Worm (Caenorhabditis elegans) whole organism, L4 larva: ENCODE measurements around the gene Y56A3A.30.

ENCODE experiments used
- F26F4.8 ChIP-seq: fragments of 200-800 bp; sonication (Bioruptor generic); conservative IDR thresholded peaks from 2 replicates; pipeline ENCODE4 v1.3.6; 2022; ENCODE audit warnings: missing genetic modification characterization, missing compliant biosample characterization
- F49E8.2 ChIP-seq: sonication (generic microtip); optimal IDR thresholded peaks from 2 replicates; lab custom pipeline; 2016; ENCODE audit warnings: missing compliant biosample characterization, mild to moderate bottlenecking, missing genetic modification characterization, borderline replicate concordance
- R02D3.7 ChIP-seq: fragments of 150-350 bp; sonication (generic microtip); optimal IDR thresholded peaks from 3 replicates; lab custom pipeline; 2014; ENCODE audit warnings: missing biosample characterization, missing genetic modification characterization
- T20F7.1 ChIP-seq: fragments of 200-800 bp; sonication (Bioruptor generic); optimal IDR thresholded peaks from 2 replicates; lab custom pipeline; 2018; ENCODE audit warnings: mild to moderate bottlenecking, missing genetic modification characterization, missing compliant biosample characterization
- Y5F2A.4 ChIP-seq: fragments of 200-800 bp; sonication (Bioruptor generic); optimal IDR thresholded peaks from 2 replicates; lab custom pipeline; 2018; ENCODE audit warnings: mild to moderate bottlenecking, missing genetic modification characterization, missing compliant biosample characterization
- ZK337.2 ChIP-seq: fragments of 200-800 bp; sonication (Bioruptor generic); IDR thresholded peaks from 2 replicates; pipeline ENCODE4 v1.3.6; 2022; ENCODE audit warnings: missing genetic modification reagents, missing genetic modification characterization, missing compliant biosample characterization
- ZK546.5 ChIP-seq, 2 experiments: sonication (generic microtip); optimal IDR thresholded peaks; 2 replicates each; lab custom pipeline; 2017; ENCODE audit warnings: missing biosample characterization in 2 of 2, missing genetic modification characterization in 2 of 2
- aha-1 ChIP-seq: fragments of 150-350 bp; peaks from one replicate; lab custom pipeline; 2014; ENCODE audit warnings: missing biosample characterization, missing genetic modification characterization
- ceh-62 ChIP-seq: sonication (generic microtip); optimal IDR thresholded peaks from 2 replicates; lab custom pipeline; 2017; ENCODE audit warnings: missing biosample characterization, missing genetic modification characterization
- ceh-82 ChIP-seq: sonication (generic microtip); optimal IDR thresholded peaks from 2 replicates; lab custom pipeline; 2017; ENCODE audit warnings: missing biosample characterization, missing genetic modification characterization
- daf-12 ChIP-seq: fragments of 150-350 bp; optimal IDR thresholded peaks from 2 replicates; lab custom pipeline; 2014; ENCODE audit warnings: missing biosample characterization, missing genetic modification reagents, missing genetic modification characterization
- daf-16 ChIP-seq, 3 experiments: sonication (generic microtip); optimal IDR thresholded peaks; 2 replicates each; lab custom pipeline; 2016 to 2017; ENCODE audit warnings: missing genetic modification characterization in 3 of 3, missing genetic modification reagents in 3 of 3, mild to moderate bottlenecking in 2 of 3, missing compliant biosample characterization in 2 of 3, missing biosample characterization in 1 of 3, moderate library complexity in 1 of 3
- duxl-1 ChIP-seq: sonication (generic microtip); optimal IDR thresholded peaks from 2 replicates; lab custom pipeline; 2016; ENCODE audit warnings: mild to moderate bottlenecking, missing genetic modification characterization, moderate library complexity, missing compliant biosample characterization; ENCODE audit not compliant: poor library complexity
- fkh-10 ChIP-seq: fragments of 150-350 bp; optimal IDR thresholded peaks from 2 replicates; lab custom pipeline; 2014; ENCODE audit warnings: missing biosample characterization, missing genetic modification reagents, missing genetic modification characterization
- hif-1 ChIP-seq, 2 experiments: sonication (generic microtip); optimal IDR thresholded peaks; 2 replicates each; lab custom pipeline; 2016 to 2017; ENCODE audit warnings: missing compliant biosample characterization in 2 of 2, missing genetic modification characterization in 2 of 2, missing genetic modification reagents in 2 of 2, missing genotype in 2 of 2, mild to moderate bottlenecking in 1 of 2
- hlh-11 ChIP-seq: fragments of 200-800 bp; sonication (Bioruptor generic); optimal IDR thresholded peaks from 2 replicates; lab custom pipeline; 2018; ENCODE audit warnings: mild to moderate bottlenecking, missing genetic modification characterization, missing compliant biosample characterization
- hlh-30 ChIP-seq: sonication (generic microtip); optimal IDR thresholded peaks from 2 replicates; lab custom pipeline; 2017; ENCODE audit warnings: antibody characterized with exemption, mild to moderate bottlenecking, missing genetic modification characterization, missing compliant biosample characterization; ENCODE audit not compliant: insufficient read depth
- jun-1 ChIP-seq: fragments of 150-350 bp; optimal IDR thresholded peaks from 2 replicates; lab custom pipeline; 2014; ENCODE audit warnings: missing biosample characterization, missing genetic modification reagents, missing genetic modification characterization
- lim-7 ChIP-seq: fragments of 200-800 bp; sonication (Bioruptor generic); IDR thresholded peaks from 2 replicates; pipeline ENCODE4 v1.3.6; 2022; ENCODE audit warnings: missing genetic modification characterization, missing compliant biosample characterization
- lin-39 ChIP-seq: fragments of 150-350 bp; optimal IDR thresholded peaks from 2 replicates; lab custom pipeline; 2014; ENCODE audit warnings: missing biosample characterization, missing genetic modification reagents, missing genetic modification characterization
- mxl-2 ChIP-seq: fragments of 200-800 bp; sonication (Bioruptor generic); conservative IDR thresholded peaks from 2 replicates; pipeline ENCODE4 v1.3.6; 2022; ENCODE audit warnings: missing genetic modification reagents, missing genetic modification characterization, missing compliant biosample characterization
- nhr-10 ChIP-seq: fragments of 150-350 bp; optimal IDR thresholded peaks from 2 replicates; lab custom pipeline; 2014; ENCODE audit warnings: missing biosample characterization, missing genetic modification characterization
- nhr-102 ChIP-seq: sonication (generic microtip); optimal IDR thresholded peaks from 2 replicates; lab custom pipeline; 2016; ENCODE audit warnings: mild to moderate bottlenecking, missing genetic modification characterization, moderate library complexity, missing compliant biosample characterization
- nhr-11 ChIP-seq: fragments of 150-350 bp; optimal IDR thresholded peaks from 2 replicates; lab custom pipeline; 2014; ENCODE audit warnings: missing biosample characterization, missing genetic modification characterization
- nhr-237 ChIP-seq: sonication (generic microtip); optimal IDR thresholded peaks from 2 replicates; lab custom pipeline; 2017; ENCODE audit warnings: missing biosample characterization, missing genetic modification characterization
- nhr-28 ChIP-seq: fragments of 150-350 bp; optimal IDR thresholded peaks from 2 replicates; lab custom pipeline; 2014; ENCODE audit warnings: missing biosample characterization, missing genetic modification characterization
- nhr-76 ChIP-seq: fragments of 150-350 bp; optimal IDR thresholded peaks from 2 replicates; lab custom pipeline; 2014; ENCODE audit warnings: missing biosample characterization, missing genetic modification characterization
- sdz-12 ChIP-seq: fragments of 200-800 bp; sonication (Bioruptor generic); optimal IDR thresholded peaks from 2 replicates; lab custom pipeline; 2018; ENCODE audit warnings: mild to moderate bottlenecking, missing genetic modification characterization, missing compliant biosample characterization
- set-16 ChIP-seq: fragments of 200-800 bp; sonication (Bioruptor generic); IDR thresholded peaks from 2 replicates; pipeline ENCODE4 v1.3.6; 2022; ENCODE audit warnings: missing genetic modification reagents, missing genetic modification characterization, missing compliant biosample characterization
- skn-1 ChIP-seq: fragments of 150-350 bp; optimal IDR thresholded peaks from 2 replicates; lab custom pipeline; 2014; ENCODE audit warnings: missing biosample characterization, missing genetic modification characterization
- spr-3 ChIP-seq: fragments of 200-800 bp; sonication (Bioruptor generic); optimal IDR thresholded peaks from 2 replicates; lab custom pipeline; 2018; ENCODE audit warnings: mild to moderate bottlenecking, missing genetic modification characterization, missing compliant biosample characterization
- vab-7 ChIP-seq: fragments of 200-800 bp; sonication (Bioruptor generic); IDR thresholded peaks from 2 replicates; pipeline ENCODE4 v1.3.6; 2022; ENCODE audit warnings: missing genetic modification reagents, missing genetic modification characterization, missing compliant biosample characterization
- zag-1 ChIP-seq: fragments of 150-350 bp; optimal IDR thresholded peaks from 2 replicates; lab custom pipeline; 2014; ENCODE audit warnings: missing biosample characterization, missing genetic modification characterization
- zfp-2 ChIP-seq: sonication (generic microtip); optimal IDR thresholded peaks from 2 replicates; lab custom pipeline; 2016; ENCODE audit warnings: mild to moderate bottlenecking, missing genetic modification characterization, missing compliant biosample characterization
- zip-2 ChIP-seq: fragments of 150-350 bp; optimal IDR thresholded peaks from 2 replicates; lab custom pipeline; 2014; ENCODE audit warnings: missing biosample characterization, missing genetic modification characterization
- ztf-11 ChIP-seq: fragments of 150-350 bp; optimal IDR thresholded peaks from 2 replicates; lab custom pipeline; 2014; ENCODE audit warnings: missing biosample characterization, missing genetic modification characterization

Gene Y56A3A.30

ce11 chrIII:12003264-12003663 is 24.4 kb upstream of the Y56A3A.30 start (continued):
- TF ChIP-seq set-16 (GFP tag; lab: Robert Waterston, UW) = no peak
- peak; percentile 38 for TF ChIP-seq nhr-11 (tag; lab: Kevin White, UChicago)
- no peak for TF ChIP-seq vab-7 (GFP tag; lab: Robert Waterston, UW)
- no peak for TF ChIP-seq mxl-2 (GFP tag; lab: Robert Waterston, UW)
- TF ChIP-seq nhr-76 = no peak
- no peak for TF ChIP-seq zip-2
- TF ChIP-seq jun-1 (tag; lab: Kevin White, UChicago) = peak; percentile 25
- TF ChIP-seq ceh-62 (tag; lab: Kevin White, UChicago) = no peak
- TF ChIP-seq nhr-10 (tag; lab: Kevin White, UChicago) = peak; percentile 59
- TF ChIP-seq lim-7 (GFP tag; lab: Robert Waterston, UW) = no peak
- TF ChIP-seq F49E8.2 (tag; lab: Kevin White, UChicago) = no peak
- no peak for TF ChIP-seq spr-3
- no peak for TF ChIP-seq ceh-82 (tag; lab: Kevin White, UChicago)
- peak; percentile 70 for TF ChIP-seq nhr-102 (tag; lab: Kevin White, UChicago)
- no peak for TF ChIP-seq F26F4.8

DNA sequence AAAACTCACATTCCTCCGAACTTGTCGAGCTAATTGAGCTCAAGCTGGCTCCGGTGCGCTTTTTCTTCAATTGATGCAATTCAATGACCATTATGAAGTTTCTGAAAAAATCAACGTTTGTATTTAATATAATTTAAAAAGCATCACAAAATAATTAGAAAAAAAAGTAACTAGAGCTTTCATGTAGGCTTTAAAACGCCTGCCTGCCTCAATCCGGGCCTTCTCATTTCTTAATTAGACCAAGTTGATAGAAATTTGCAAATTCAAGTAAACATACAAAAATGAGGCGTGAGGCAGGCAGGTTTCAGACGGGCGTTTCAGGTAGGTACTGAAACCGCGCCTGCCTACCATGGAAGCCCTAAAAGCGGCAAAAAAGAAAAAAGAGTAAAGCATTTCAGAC is 24.0 kb upstream of the Y56A3A.30 start, which contains the start of gene Y56A3A.33:
Y56A3A.33 (minus strand) TSS at position 101 of the 400 bp plus-strand sequence.
- TF ChIP-seq hif-1 (tag; optimal IDR thresholded peaks at IDR 0.05; lab: Kevin White, UChicago) (no peak), daf-12 (tag; lab: Kevin White, UChicago) (no peak), zfp-2 (tag; lab: Kevin White, UChicago) (no peak), ZK337.2 (GFP tag; lab: Robert Waterston, UW) (no peak), ztf-11 (no peak), R02D3.7 (tag; lab: Kevin White, UChicago) (no peak), daf-16 (GFP tag; optimal IDR thresholded peaks at IDR 0.05; lab: Kevin White, UChicago) (no peak), daf-16 (tag; optimal IDR thresholded peaks at IDR 0.05; lab: Kevin White, UChicago) (no peak)

- TF ChIP-seq skn-1 (no peak), aha-1 (peak; percentile 85), lim-7 (GFP tag; lab: Robert Waterston, UW) (no peak), R02D3.7 (tag; lab: Kevin White, UChicago) (no peak), lin-39 (tag; lab: Kevin White, UChicago) (no peak)
Observed at ce11 chrIII:11999543-11999942, 20.7 kb upstream of the Y56A3A.30 start.

DNA sequence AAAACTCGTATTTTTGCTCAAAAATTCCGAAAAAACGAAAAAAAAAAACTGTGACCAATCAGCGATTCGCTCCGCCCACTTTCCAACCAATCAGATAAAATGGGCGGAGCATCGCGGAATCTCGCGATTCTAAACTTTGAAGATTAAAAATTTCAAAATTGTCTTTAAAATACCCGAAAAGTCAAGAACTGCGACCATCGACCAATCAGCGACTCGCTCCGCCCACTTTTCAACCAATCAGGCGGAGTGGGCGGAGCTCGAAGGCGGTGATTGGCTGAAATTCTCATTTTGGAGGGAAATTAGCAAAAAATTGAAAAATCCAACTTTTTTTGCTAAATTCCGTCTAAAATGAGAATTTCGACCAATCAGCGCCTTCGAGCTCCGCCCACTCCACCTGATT is 16.9 kb upstream of the Y56A3A.30 start:
- TF ChIP-seq ZK546.5 (tag; optimal IDR thresholded peaks at IDR 0.05; lab: Kevin White, UChicago) (no peak), T20F7.1 (no peak), fkh-10 (no peak), nhr-237 (tag; lab: Kevin White, UChicago) (no peak), Y5F2A.4 (no peak), duxl-1 (tag; lab: Kevin White, UChicago) (no peak), hlh-30 (tag; lab: Kevin White, UChicago) (no peak), nhr-28 (tag; lab: Kevin White, UChicago) (no peak), hif-1 (tag; optimal IDR thresholded peaks at IDR 0.05; lab: Kevin White, UChicago) (no peak), zag-1 (tag; lab: Kevin White, UChicago) (no peak), hlh-11 (no peak), sdz-12 (no peak), lim-7 (GFP tag; lab: Robert Waterston, UW) (no peak)
